Worm (Caenorhabditis elegans) whole organism, midembryonic: ENCODE measurements around the gene plc-4.

Source experiments
- T22C8.4 ChIP-seq: fragments of 200-800 bp; sonication (Bioruptor generic); IDR thresholded peaks from 2 replicates; pipeline ENCODE4 v1.3.6; 2022; ENCODE audit warnings: missing genetic modification characterization, missing compliant biosample characterization
- cog-1 ChIP-seq: sonication (generic microtip); optimal IDR thresholded peaks from 2 replicates; lab custom pipeline; 2016; ENCODE audit warnings: missing genetic modification characterization, missing compliant biosample characterization
- flt-1 ChIP-seq: fragments of 200-800 bp; sonication (Bioruptor generic); IDR thresholded peaks from 2 replicates; pipeline ENCODE4 v1.3.6; 2022; ENCODE audit warnings: missing genetic modification characterization, missing compliant biosample characterization
- klf-2 ChIP-seq: fragments of 200-800 bp; sonication (Bioruptor generic); conservative IDR thresholded peaks from 2 replicates; pipeline ENCODE4 v1.3.6; 2022; ENCODE audit warnings: missing genetic modification reagents, missing genetic modification characterization, missing compliant biosample characterization
- med-1 ChIP-seq: sonication (generic microtip); optimal IDR thresholded peaks from 2 replicates; lab custom pipeline; 2017; ENCODE audit warnings: missing genetic modification characterization, mild to moderate bottlenecking, missing compliant biosample characterization, antibody characterized with exemption, missing genetic modification reagents; ENCODE audit not compliant: insufficient read depth
- ref-1 ChIP-seq: fragments of 200-800 bp; sonication (Bioruptor generic); conservative IDR thresholded peaks from 2 replicates; pipeline ENCODE4 v1.3.6; 2022; ENCODE audit warnings: missing genetic modification reagents, missing genetic modification characterization, missing compliant biosample characterization
- tab-1 ChIP-seq: fragments of 200-800 bp; sonication (Bioruptor generic); IDR thresholded peaks from 2 replicates; pipeline ENCODE4 v1.3.6; 2022; ENCODE audit warnings: missing genetic modification characterization, missing compliant biosample characterization
- ztf-23 ChIP-seq: fragments of 200-800 bp; sonication (Bioruptor generic); IDR thresholded peaks from 2 replicates; pipeline ENCODE4 v1.3.6; 2022; ENCODE audit warnings: missing genetic modification reagents, missing genetic modification characterization, missing compliant biosample characterization
- ztf-29 ChIP-seq: fragments of 200-800 bp; sonication (Bioruptor generic); IDR thresholded peaks from 2 replicates; pipeline ENCODE4 v1.3.6; 2022; ENCODE audit warnings: missing genetic modification reagents, missing genetic modification characterization, missing compliant biosample characterization

plc-4 gene

ce11 chrIV:7467170-7467569, 45.3 kb downstream of the plc-4 start:
- TF ChIP-seq ztf-29, result no peak
- TF ChIP-seq tab-1, result no peak
- no peak for TF ChIP-seq klf-2 (GFP tag; lab: Robert Waterston, UW)
- no peak for TF ChIP-seq cog-1 (tag; lab: Kevin White, UChicago)
- TF ChIP-seq flt-1 (GFP tag; lab: Robert Waterston, UW), result no peak
- no peak for TF ChIP-seq ref-1 (GFP tag; lab: Robert Waterston, UW)
- no peak for TF ChIP-seq T22C8.4
- no peak for TF ChIP-seq ztf-23 (GFP tag; lab: Robert Waterston, UW)
- no peak for TF ChIP-seq med-1

- TF ChIP-seq med-1, result no peak
- TF ChIP-seq tab-1, result no peak
- no peak for TF ChIP-seq flt-1 (GFP tag; lab: Robert Waterston, UW)
- no peak for TF ChIP-seq ref-1 (GFP tag; lab: Robert Waterston, UW)
- TF ChIP-seq ztf-23 (GFP tag; lab: Robert Waterston, UW), result no peak
- TF ChIP-seq klf-2 (GFP tag; lab: Robert Waterston, UW), result no peak
- no peak for TF ChIP-seq cog-1 (tag; lab: Kevin White, UChicago)
- TF ChIP-seq ztf-29, result no peak
- no peak for TF ChIP-seq T22C8.4
Observed at ce11 chrIV:7465857-7466256, 46.6 kb downstream of the plc-4 start, which contains the start of gene F13B6.3. Gene F13B6.3, minus strand, starts transcription at chrIV:7465957.

ce11 chrIV:7460225-7460624, 52.2 kb downstream of the plc-4 start, which contains the start of gene F13B6.2:
Gene F13B6.2, minus strand, starts transcription at chrIV:7460325.
- no peak for TF ChIP-seq flt-1 (GFP tag; lab: Robert Waterston, UW)
- TF ChIP-seq tab-1, result no peak
- TF ChIP-seq ref-1 (GFP tag; lab: Robert Waterston, UW), result no peak
